Fruit fly (Drosophila melanogaster): ENCODE measurements around the gene Ost48.

DNA sequence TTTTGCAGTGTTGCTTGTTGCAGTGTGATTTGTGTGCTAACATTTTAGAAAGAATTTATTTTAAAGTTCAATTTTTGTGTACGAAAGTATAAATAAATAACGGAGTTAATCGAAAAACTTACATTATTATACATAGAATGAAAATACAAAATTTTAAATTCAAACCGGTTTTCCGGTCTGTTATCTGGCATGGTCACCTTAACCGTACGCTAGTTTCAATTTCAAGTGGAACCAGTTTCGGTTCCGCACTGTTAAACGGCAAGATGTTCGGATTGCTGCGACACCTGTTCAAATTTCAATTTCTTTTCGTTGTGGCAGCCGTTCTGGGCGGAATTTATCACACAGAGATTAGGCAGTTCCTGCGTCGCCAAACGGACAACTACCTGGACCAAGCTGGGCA, 34.1 kb upstream of the Ost48 start, which contains the start of gene CG12056:
- TF ChIP-seq abd-A (tag; optimal IDR thresholded peaks at IDR 0.05) = no peak
- no peak for TF ChIP-seq ttk (GFP tag; IDR thresholded peaks at IDR 0.05)
